Fruit fly (Drosophila melanogaster) whole organism: ENCODE data around the gene sau.

Source experiments
- CG8478 ChIP-seq: fragments of >200 bp; optimal IDR thresholded peaks from 2 replicates; lab custom pipeline; 2018; ENCODE audit warnings: inconsistent platforms
- EcR ChIP-seq, 2 experiments: fragments of >200 bp; optimal IDR thresholded peaks; 2 replicates each; lab custom pipeline; 2017; ENCODE audit warnings: missing biosample characterization in 2 of 2, missing genetic modification characterization in 2 of 2, missing genetic modification reagents in 2 of 2
- pan ChIP-seq: fragments of >200 bp; optimal IDR thresholded peaks from 2 replicates; lab custom pipeline; 2017
- psq ChIP-seq: fragments of >200 bp; optimal IDR thresholded peaks from 2 replicates; lab custom pipeline; 2017
- usp ChIP-seq: fragments of >200 bp; optimal IDR thresholded peaks from 2 replicates; lab custom pipeline; 2017; ENCODE audit warnings: missing biosample characterization, missing genetic modification characterization, mixed read lengths

DNA sequence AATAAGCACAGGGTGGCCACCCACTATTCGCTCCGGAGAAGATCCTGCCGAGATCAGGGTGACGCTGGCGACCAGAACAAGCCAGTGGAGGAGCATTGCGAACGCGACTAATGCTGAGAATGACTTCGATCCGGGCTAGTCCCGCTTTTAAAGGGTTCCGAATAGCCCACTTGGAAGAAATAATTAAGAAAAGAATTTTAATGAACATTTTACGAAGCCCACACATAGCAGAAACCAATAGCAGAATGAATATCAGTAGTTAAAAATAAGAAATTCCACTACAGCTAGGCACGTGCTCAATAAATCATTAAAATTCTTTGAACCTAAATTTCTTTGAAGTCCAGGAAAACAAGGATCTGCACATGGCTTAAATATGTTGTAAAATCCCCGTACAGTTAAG lies 25.0 kb downstream of the sau start, which contains the start of gene Ser12:
- no peak for TF ChIP-seq usp (GFP tag; lab: Kevin White, UChicago)
- no peak for TF ChIP-seq CG8478
- TF ChIP-seq pan (lab: Kevin White, UChicago): no peak
- no peak for TF ChIP-seq psq (lab: Kevin White, UChicago)
- TF ChIP-seq EcR (GFP tag; optimal IDR thresholded peaks at IDR 0.05; lab: Kevin White, UChicago): no peak
